Worm (Caenorhabditis elegans) whole organism, L1 larva: ENCODE results near the gene tbc-14.

ENCODE experiments used
- aly-2 ChIP-seq: fragments of 150-350 bp; optimal IDR thresholded peaks from 2 replicates; lab custom pipeline; 2014; ENCODE audit warnings: missing biosample characterization, missing genetic modification characterization
- efl-1 ChIP-seq, 4 experiments: fragments of 150-350 bp; optimal IDR thresholded peaks in 3 of 4; peaks in 1 of 4; 1 replicate in 1 of 4; 2 replicates in 3 of 4; lab custom pipeline; 2014; ENCODE audit warnings: missing biosample characterization in 2 of 4, missing genetic modification characterization in 2 of 4, missing genetic modification reagents in 2 of 4
- efl-3 ChIP-seq: fragments of 200-800 bp; sonication (Bioruptor generic); optimal IDR thresholded peaks from 2 replicates; lab custom pipeline; 2018; ENCODE audit warnings: mild to moderate bottlenecking, missing genetic modification characterization, missing compliant biosample characterization
- fkh-10 ChIP-seq: sonication (generic microtip); optimal IDR thresholded peaks from 2 replicates; lab custom pipeline; 2017; ENCODE audit warnings: missing biosample characterization, missing genetic modification reagents, missing genetic modification characterization
- nhr-237 ChIP-seq: fragments of 150-350 bp; optimal IDR thresholded peaks from 2 replicates; lab custom pipeline; 2014; ENCODE audit warnings: missing biosample characterization, missing genetic modification characterization
- ztf-11 ChIP-seq, 2 experiments: sonication (generic microtip); optimal IDR thresholded peaks; 2 replicates each; lab custom pipeline; 2016 to 2017; ENCODE audit warnings: missing genetic modification characterization in 2 of 2, missing biosample characterization in 1 of 2, missing compliant biosample characterization in 1 of 2

DNA sequence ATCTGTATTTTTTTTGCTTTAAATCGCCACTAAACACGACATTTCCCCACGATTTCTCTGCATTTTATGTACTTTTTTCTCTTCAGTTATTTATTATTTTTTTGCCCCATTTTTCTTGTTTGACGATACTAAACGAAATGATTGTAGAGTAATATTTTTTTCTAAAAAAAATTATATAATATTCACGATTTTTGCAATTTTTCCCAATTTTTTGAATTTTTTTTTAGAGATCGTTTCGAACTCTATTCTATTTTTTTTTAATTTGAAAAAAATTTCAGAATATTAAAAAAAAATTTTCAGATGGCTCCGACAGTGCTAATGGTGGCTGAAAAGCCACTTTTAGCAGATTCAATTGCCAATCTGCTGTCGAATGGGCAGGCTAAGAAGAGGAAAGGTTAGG is 57.9 kb downstream of the tbc-14 start, which contains the start of gene Y48C3A.14:
- TF ChIP-seq nhr-237 (tag; lab: Kevin White, UChicago): no peak
- no peak for TF ChIP-seq aly-2 (tag; lab: Kevin White, UChicago)
- TF ChIP-seq ztf-11 (tag; optimal IDR thresholded peaks at IDR 0.05; lab: Kevin White, UChicago): no peak
- no peak for TF ChIP-seq efl-3 (GFP tag; lab: Kevin White, UChicago)
- no peak for TF ChIP-seq efl-1 (optimal IDR thresholded peaks at IDR 0.05; lab: Kevin White, UChicago)
- TF ChIP-seq efl-1 (GFP tag; optimal IDR thresholded peaks at IDR 0.05 in 1 of 2; lab: Kevin White, UChicago): no peak
- no peak for TF ChIP-seq fkh-10 (GFP tag; lab: Kevin White, UChicago)
